Fruit fly (Drosophila melanogaster) whole organism, embryonic: Measurements from ENCODE around the gene CG14212.

Experiments
- C15 ChIP-seq: fragments of 200-800 bp; sonication (Bioruptor generic); IDR thresholded peaks from 3 replicates; pipeline ENCODE4 v1.3.6; 2022; ENCODE audit warnings: missing biosample characterization, missing genetic modification characterization
- CG1024 ChIP-seq: fragments of 200-800 bp; sonication (Bioruptor generic); IDR thresholded peaks from 2 replicates; pipeline ENCODE4 v1.3.6; 2022; ENCODE audit warnings: missing biosample characterization, missing genetic modification characterization
- CG11456 ChIP-seq: fragments of 200-800 bp; sonication (Bioruptor generic); IDR thresholded peaks from 3 replicates; pipeline ENCODE4 v1.3.6; 2022; ENCODE audit warnings: missing biosample characterization, missing genetic modification characterization
- CG11504 ChIP-seq: fragments of 200-800 bp; sonication (Bioruptor generic); optimal IDR thresholded peaks from 3 replicates; lab custom pipeline; 2019; ENCODE audit warnings: missing biosample characterization, mild to moderate bottlenecking, missing genetic modification characterization, moderate library complexity
- CG12942 ChIP-seq: fragments of 200-800 bp; sonication (Bioruptor generic); optimal IDR thresholded peaks from 3 replicates; lab custom pipeline; 2016; ENCODE audit warnings: missing biosample characterization, missing genetic modification characterization
- CG13287 ChIP-seq: fragments of 200-800 bp; sonication (Bioruptor generic); IDR thresholded peaks from 2 replicates; pipeline ENCODE4 v1.3.6; 2022; ENCODE audit warnings: missing biosample characterization, missing genetic modification characterization; ENCODE audit not compliant: partially characterized antibody
- CG14014 ChIP-seq: fragments of 200-800 bp; sonication (Bioruptor generic); IDR thresholded peaks from 2 replicates; pipeline ENCODE4 v1.3.6; 2022; ENCODE audit warnings: missing biosample characterization, missing genetic modification characterization
- CG14965 ChIP-seq: fragments of 200-800 bp; sonication (Bioruptor generic); optimal IDR thresholded peaks from 2 replicates; lab custom pipeline; 2016; ENCODE audit warnings: missing biosample characterization, missing genetic modification characterization, borderline replicate concordance
- CG1603 ChIP-seq: fragments of 200-800 bp; sonication (Bioruptor generic); optimal IDR thresholded peaks from 2 replicates; lab custom pipeline; 2019; ENCODE audit warnings: missing biosample characterization, mild to moderate bottlenecking, missing genetic modification characterization, moderate library complexity
- CG18619 ChIP-seq: fragments of 200-800 bp; sonication (Bioruptor generic); optimal IDR thresholded peaks from 3 replicates; lab custom pipeline; 2017; ENCODE audit warnings: missing biosample characterization, mild to moderate bottlenecking, missing genetic modification characterization
- CG2875 ChIP-seq: fragments of 200-800 bp; sonication (Bioruptor generic); optimal IDR thresholded peaks from 2 replicates; lab custom pipeline; 2017; ENCODE audit warnings: missing biosample characterization, mild to moderate bottlenecking, missing genetic modification characterization, missing genetic modification reagents
- CG4328 ChIP-seq: fragments of 200-800 bp; sonication (Bioruptor generic); optimal IDR thresholded peaks from 3 replicates; lab custom pipeline; 2017; ENCODE audit warnings: missing biosample characterization, missing genetic modification reagents, missing genetic modification characterization
- CG4820 ChIP-seq: fragments of 200-800 bp; sonication (Bioruptor generic); optimal IDR thresholded peaks from 3 replicates; lab custom pipeline; 2016; ENCODE audit warnings: missing biosample characterization, missing genetic modification characterization
- CG6683 ChIP-seq: fragments of 200-800 bp; sonication (Bioruptor generic); optimal IDR thresholded peaks from 2 replicates; lab custom pipeline; 2017; ENCODE audit warnings: missing biosample characterization, mild to moderate bottlenecking, missing genetic modification characterization, missing genetic modification reagents
- CG6689 ChIP-seq: fragments of 200-800 bp; sonication (Bioruptor generic); IDR thresholded peaks from 2 replicates; pipeline ENCODE4 v1.3.6; 2022; ENCODE audit warnings: missing biosample characterization, missing genetic modification characterization
- CG6791 ChIP-seq: fragments of 200-800 bp; sonication (Bioruptor generic); IDR thresholded peaks from 3 replicates; pipeline ENCODE4 v1.3.6; 2022; ENCODE audit warnings: missing biosample characterization, missing genetic modification characterization; ENCODE audit not compliant: partially characterized antibody
- CG7372 ChIP-seq: fragments of 200-800 bp; sonication (Bioruptor generic); IDR thresholded peaks from 2 replicates; pipeline ENCODE4 v1.3.6; 2022; ENCODE audit warnings: missing biosample characterization, missing genetic modification characterization
- CG9437 ChIP-seq: fragments of 200-800 bp; sonication (Bioruptor generic); optimal IDR thresholded peaks from 2 replicates; lab custom pipeline; 2018; ENCODE audit warnings: missing biosample characterization, mild to moderate bottlenecking, missing genetic modification characterization
- Dek ChIP-seq: fragments of 200-800 bp; sonication (Bioruptor generic); optimal IDR thresholded peaks from 3 replicates; lab custom pipeline; 2019; ENCODE audit warnings: missing biosample characterization, mild to moderate bottlenecking, missing genetic modification characterization, moderate library complexity
- Dip3 ChIP-seq: fragments of 200-800 bp; sonication (Bioruptor generic); optimal IDR thresholded peaks from 3 replicates; lab custom pipeline; 2016; ENCODE audit warnings: missing biosample characterization, missing genetic modification characterization
- Eip74EF ChIP-seq, 2 experiments: fragments of 200-800 bp in 1 of 2; fragments of >200 bp in 1 of 2; sonication (Bioruptor generic) in 1 of 2; optimal IDR thresholded peaks; 2 replicates each; lab custom pipeline; 2017 to 2019; ENCODE audit warnings: missing biosample characterization in 2 of 2, missing genetic modification characterization in 2 of 2, mild to moderate bottlenecking in 1 of 2, moderate library complexity in 1 of 2
- Fer2 ChIP-seq: fragments of 200-800 bp; sonication (Bioruptor generic); optimal IDR thresholded peaks from 2 replicates; lab custom pipeline; 2018; ENCODE audit warnings: missing biosample characterization, mild to moderate bottlenecking, missing genetic modification characterization, moderate library complexity
- GATAe ChIP-seq: fragments of 200-800 bp; sonication (Bioruptor generic); conservative IDR thresholded peaks from 2 replicates; pipeline ENCODE4 v1.3.6; 2022; ENCODE audit warnings: missing biosample characterization, missing genetic modification characterization
- Lhr ChIP-seq: fragments of 200-800 bp; sonication (Bioruptor generic); optimal IDR thresholded peaks from 3 replicates; lab custom pipeline; 2017; ENCODE audit warnings: mild to moderate bottlenecking, missing biosample characterization, missing genetic modification reagents, missing genetic modification characterization
- MBD-R2 ChIP-seq: fragments of 200-800 bp; sonication (Bioruptor generic); IDR thresholded peaks from 2 replicates; pipeline ENCODE4 v1.3.6; 2022; ENCODE audit warnings: missing biosample characterization, missing genetic modification characterization
- MESR4 ChIP-seq: fragments of 200-800 bp; sonication (Bioruptor generic); optimal IDR thresholded peaks from 2 replicates; lab custom pipeline; 2018; ENCODE audit warnings: missing biosample characterization, mild to moderate bottlenecking, missing genetic modification characterization, moderate library complexity
- Med ChIP-seq: fragments of 200-800 bp; sonication (Bioruptor generic); peaks from one replicate; lab custom pipeline; 2016; ENCODE audit warnings: missing biosample characterization, missing genetic modification characterization, mild to moderate bottlenecking, inconsistent platforms, moderate library complexity
- Myb ChIP-seq: fragments of 200-800 bp; sonication (Bioruptor generic); optimal IDR thresholded peaks from 2 replicates; lab custom pipeline; 2016; ENCODE audit warnings: missing biosample characterization, missing genetic modification characterization
- NC2β ChIP-seq: fragments of 200-800 bp; sonication (Bioruptor generic); optimal IDR thresholded peaks from 2 replicates; lab custom pipeline; 2016; ENCODE audit warnings: missing biosample characterization, missing genetic modification characterization
- Neu2 ChIP-seq: fragments of 200-800 bp; sonication (Bioruptor generic); optimal IDR thresholded peaks from 3 replicates; lab custom pipeline; 2016; ENCODE audit warnings: missing biosample characterization, missing genetic modification characterization, borderline replicate concordance
- Oli ChIP-seq: fragments of 200-800 bp; sonication (Bioruptor generic); optimal IDR thresholded peaks from 2 replicates; lab custom pipeline; 2018; ENCODE audit warnings: missing biosample characterization, mild to moderate bottlenecking, missing genetic modification characterization, moderate library complexity
- Rx ChIP-seq: fragments of 200-800 bp; sonication (Bioruptor generic); IDR thresholded peaks from 2 replicates; pipeline ENCODE4 v1.3.6; 2022; ENCODE audit warnings: missing biosample characterization, missing genetic modification characterization
- Sox102F ChIP-seq: fragments of 200-800 bp; sonication (Bioruptor generic); optimal IDR thresholded peaks from 2 replicates; lab custom pipeline; 2018; ENCODE audit warnings: missing biosample characterization, mild to moderate bottlenecking, missing genetic modification characterization, moderate library complexity
- Spps ChIP-seq: fragments of 200-800 bp; sonication (Bioruptor generic); optimal IDR thresholded peaks from 2 replicates; lab custom pipeline; 2018; ENCODE audit warnings: missing biosample characterization, mild to moderate bottlenecking, missing genetic modification characterization
- Tbp ChIP-seq: fragments of >200 bp; optimal IDR thresholded peaks from 2 replicates; lab custom pipeline; 2018; ENCODE audit warnings: missing biosample characterization, missing genetic modification characterization
- abd-A ChIP-seq: fragments of 200-800 bp; sonication (Bioruptor generic); optimal IDR thresholded peaks from 3 replicates; lab custom pipeline; 2019; ENCODE audit warnings: missing biosample characterization, mild to moderate bottlenecking, missing genetic modification characterization, moderate library complexity
- ac ChIP-seq: fragments of 200-800 bp; sonication (Bioruptor generic); optimal IDR thresholded peaks from 3 replicates; lab custom pipeline; 2017; ENCODE audit warnings: missing biosample characterization, mild to moderate bottlenecking, missing genetic modification characterization
- bcd ChIP-seq: fragments of 200-800 bp; sonication (Bioruptor generic); optimal IDR thresholded peaks from 2 replicates; lab custom pipeline; 2017; ENCODE audit warnings: missing biosample characterization, mild to moderate bottlenecking, missing genetic modification characterization
- br ChIP-seq: fragments of >200 bp; optimal IDR thresholded peaks from 2 replicates; lab custom pipeline; 2017
- cwo ChIP-seq: fragments of 200-800 bp; sonication (Bioruptor generic); optimal IDR thresholded peaks from 3 replicates; lab custom pipeline; 2017; ENCODE audit warnings: missing biosample characterization, missing genetic modification characterization, mild to moderate bottlenecking, moderate library complexity, missing genetic modification reagents
- ham ChIP-seq: fragments of 200-800 bp; sonication (Bioruptor generic); IDR thresholded peaks from 2 replicates; pipeline ENCODE4 v1.3.6; 2022; ENCODE audit warnings: missing biosample characterization, missing genetic modification characterization
- hth ChIP-seq: fragments of >200 bp; optimal IDR thresholded peaks from 2 replicates; lab custom pipeline; 2017; ENCODE audit warnings: inconsistent platforms
- ind ChIP-seq: fragments of 200-800 bp; sonication (Bioruptor generic); optimal IDR thresholded peaks from 3 replicates; lab custom pipeline; 2016; ENCODE audit warnings: missing biosample characterization, missing genetic modification characterization
- maf-S ChIP-seq: fragments of 200-800 bp; sonication (Bioruptor generic); optimal IDR thresholded peaks from 2 replicates; lab custom pipeline; 2016; ENCODE audit warnings: missing biosample characterization, missing genetic modification characterization
- p53 ChIP-seq: fragments of 200-800 bp; sonication (Bioruptor generic); optimal IDR thresholded peaks from 2 replicates; lab custom pipeline; 2016; ENCODE audit warnings: missing biosample characterization, missing genetic modification characterization
- rib ChIP-seq: fragments of 200-800 bp; sonication (Bioruptor generic); IDR thresholded peaks from 2 replicates; pipeline ENCODE4 v1.3.6; 2022; ENCODE audit warnings: missing biosample characterization, missing genetic modification characterization
- run ChIP-seq: fragments of 200-800 bp; sonication (Bioruptor generic); optimal IDR thresholded peaks from 3 replicates; lab custom pipeline; 2018; ENCODE audit warnings: missing biosample characterization, mild to moderate bottlenecking, missing genetic modification characterization
- shn ChIP-seq: fragments of 200-800 bp; sonication (Bioruptor generic); optimal IDR thresholded peaks from 3 replicates; lab custom pipeline; 2016; ENCODE audit warnings: missing biosample characterization, missing genetic modification characterization
- sisA ChIP-seq: fragments of 200-800 bp; sonication (Bioruptor generic); IDR thresholded peaks from 2 replicates; pipeline ENCODE4 v1.3.6; 2022; ENCODE audit warnings: missing biosample characterization, missing genetic modification characterization
- vnd ChIP-seq: fragments of 200-800 bp; sonication (Bioruptor generic); IDR thresholded peaks from 3 replicates; pipeline ENCODE4 v1.3.6; 2022; ENCODE audit warnings: missing biosample characterization, missing genetic modification characterization; ENCODE audit not compliant: partially characterized antibody
- yki ChIP-seq: fragments of >200 bp; optimal IDR thresholded peaks from 3 replicates; lab custom pipeline; 2018

CG14212 gene

dm6 chrX:19666991-19667409 is 41.5 kb downstream of the CG14212 start, which contains the start of gene Zw (continued):
- TF ChIP-seq sisA (GFP tag; lab: Robert Waterston, UW) (peak; percentile 71), CG14014 (GFP tag; lab: Robert Waterston, UW) (peak; percentile 35; the same call in 1 of the 2 replicates), hth (lab: Kevin White, UChicago) (no peak), CG6683 (GFP tag; lab: Kevin White, UChicago) (no peak), CG9437 (GFP tag; lab: Kevin White, UChicago) (no peak), shn (GFP tag; lab: Kevin White, UChicago) (peak; percentile 35), ac (no peak), br (lab: Kevin White, UChicago) (no peak), Dip3 (GFP tag; lab: Kevin White, UChicago) (peak; percentile 56), Dek (tag; lab: Kevin White, UChicago) (no peak), Sox102F (GFP tag; lab: Kevin White, UChicago) (peak; percentile 26), Oli (tag; lab: Kevin White, UChicago) (peak; percentile 33), abd-A (tag; lab: Kevin White, UChicago) (no peak), ind (GFP tag; lab: Kevin White, UChicago) (peak; percentile 64), yki (no peak), run (tag; lab: Kevin White, UChicago) (no peak), C15 (GFP tag; lab: Robert Waterston, UW) (no peak), maf-S (GFP tag; lab: Kevin White, UChicago) (no peak), CG4328 (GFP tag; lab: Kevin White, UChicago) (no peak), rib (GFP tag; lab: Robert Waterston, UW) (0 out of 2 replicates have a peak, but pooled peaks have one; percentile 27), CG7372 (GFP tag; lab: Robert Waterston, UW) (0 out of 2 replicates have a peak, but pooled peaks have one; percentile 34), CG13287 (GFP tag; lab: Robert Waterston, UW) (peak; percentile 27; the same call in 1 of the 2 replicates), Med (GFP tag; lab: Kevin White, UChicago) (peak; percentile 88), cwo (GFP tag; lab: Kevin White, UChicago) (no peak), NC2β (GFP tag; lab: Kevin White, UChicago) (no peak), Fer2 (tag; lab: Kevin White, UChicago) (peak; percentile 0), Eip74EF (GFP tag; optimal IDR thresholded peaks at IDR 0.05; lab: Kevin White, UChicago) (no peak), Tbp (no peak), CG11456 (GFP tag; lab: Robert Waterston, UW) (peak; percentile 81), CG6689 (GFP tag; lab: Robert Waterston, UW) (peak; percentile 49; the same call in 1 of the 2 replicates), CG2875 (GFP tag; lab: Kevin White, UChicago) (no peak), bcd (GFP tag; lab: Kevin White, UChicago) (peak; percentile 47), CG1024 (GFP tag; lab: Robert Waterston, UW) (0 out of 2 replicates have a peak, but pooled peaks have one; percentile 7), CG4820 (GFP tag; lab: Kevin White, UChicago) (peak; percentile 31), vnd (0 out of 3 replicates have a peak, but pooled peaks have one; percentile 37), CG14965 (GFP tag; lab: Kevin White, UChicago) (no peak), Spps (no peak), p53 (no peak), Lhr (GFP tag; lab: Kevin White, UChicago) (no peak), CG11504 (tag; lab: Kevin White, UChicago) (peak; percentile 35), Neu2 (no peak), CG12942 (GFP tag; lab: Kevin White, UChicago) (no peak), ham (GFP tag; lab: Robert Waterston, UW) (no peak), MBD-R2 (GFP tag; lab: Robert Waterston, UW) (peak; percentile 38; the same call in 1 of the 2 replicates), CG1603 (peak; percentile 53), CG6791 (GFP tag; lab: Robert Waterston, UW) (0 out of 3 replicates have a peak, but pooled peaks have one; percentile 22), Rx (GFP tag; lab: Robert Waterston, UW) (no peak), GATAe (GFP tag; lab: Robert Waterston, UW) (peak; percentile 13; the same call in 1 of the 2 replicates), MESR4 (GFP tag; lab: Kevin White, UChicago) (no peak), CG18619 (GFP tag; lab: Kevin White, UChicago) (peak; percentile 16), Myb (GFP tag; lab: Kevin White, UChicago) (no peak)
